Worm (Caenorhabditis elegans) whole organism, L1 larva: ENCODE data around the gene col-69.
A peak's percentile ranks its signal among the peaks of the same experiment; 100 is the strongest.

Experiments
- C04F5.9 ChIP-seq: sonication (generic microtip); optimal IDR thresholded peaks from 2 replicates; lab custom pipeline; 2016; ENCODE audit warnings: missing genetic modification characterization, missing compliant biosample characterization
- C16A3.4 ChIP-seq: fragments of 150-350 bp; optimal IDR thresholded peaks from 2 replicates; lab custom pipeline; 2014; ENCODE audit warnings: missing biosample characterization, missing genetic modification characterization
- C34B4.2 ChIP-seq: sonication (generic microtip); optimal IDR thresholded peaks from 2 replicates; lab custom pipeline; 2017; ENCODE audit warnings: mild to moderate bottlenecking, missing genetic modification characterization, missing compliant biosample characterization
- alr-1 ChIP-seq: fragments of 200-800 bp; sonication (Bioruptor generic); optimal IDR thresholded peaks from 2 replicates; lab custom pipeline; 2018; ENCODE audit warnings: borderline replicate concordance, mild to moderate bottlenecking, missing genetic modification characterization, missing compliant biosample characterization
- ceh-63 ChIP-seq: fragments of 200-800 bp; sonication (Bioruptor generic); optimal IDR thresholded peaks from 2 replicates; lab custom pipeline; 2018; ENCODE audit warnings: mild to moderate bottlenecking, missing genetic modification characterization, missing compliant biosample characterization
- ceh-8 ChIP-seq: fragments of 200-800 bp; sonication (Bioruptor generic); optimal IDR thresholded peaks from 2 replicates; lab custom pipeline; 2018; ENCODE audit warnings: mild to moderate bottlenecking, missing genetic modification characterization, moderate library complexity, missing compliant biosample characterization
- ceh-82 ChIP-seq, 3 experiments: fragments of 150-350 bp in 1 of 3; sonication (generic microtip) in 2 of 3; optimal IDR thresholded peaks; 2 replicates each; lab custom pipeline; 2014 to 2017; ENCODE audit warnings: missing biosample characterization in 3 of 3, missing genetic modification characterization in 3 of 3
- ceh-90 ChIP-seq: sonication (generic microtip); optimal IDR thresholded peaks from 2 replicates; lab custom pipeline; 2016; ENCODE audit warnings: missing genetic modification characterization, missing compliant biosample characterization
- dsc-1 ChIP-seq: sonication (generic microtip); optimal IDR thresholded peaks from 2 replicates; lab custom pipeline; 2016; ENCODE audit warnings: mild to moderate bottlenecking, missing genetic modification characterization, missing compliant biosample characterization
- efl-1 ChIP-seq, 4 experiments: fragments of 150-350 bp; optimal IDR thresholded peaks in 3 of 4; peaks in 1 of 4; 1 replicate in 1 of 4; 2 replicates in 3 of 4; lab custom pipeline; 2014; ENCODE audit warnings: missing biosample characterization in 2 of 4, missing genetic modification characterization in 2 of 4, missing genetic modification reagents in 2 of 4
- efl-3 ChIP-seq: fragments of 200-800 bp; sonication (Bioruptor generic); optimal IDR thresholded peaks from 2 replicates; lab custom pipeline; 2018; ENCODE audit warnings: mild to moderate bottlenecking, missing genetic modification characterization, missing compliant biosample characterization
- egl-13 ChIP-seq: sonication (generic microtip); optimal IDR thresholded peaks from 2 replicates; lab custom pipeline; 2016; ENCODE audit warnings: missing genotype, missing genetic modification reagents, missing genetic modification characterization, missing compliant biosample characterization
- egl-27 ChIP-seq, 2 experiments: fragments of 150-350 bp in 1 of 2; sonication (generic microtip); optimal IDR thresholded peaks; 3 replicates each; lab custom pipeline; 2017 to 2018; ENCODE audit warnings: missing biosample characterization in 2 of 2, missing genetic modification characterization in 2 of 2, missing genetic modification reagents in 2 of 2
- elt-3 ChIP-seq, 6 experiments: fragments of 150-350 bp in 1 of 6; sonication (generic microtip); optimal IDR thresholded peaks; 2 replicates each; lab custom pipeline; 2017 to 2018; ENCODE audit warnings: missing biosample characterization in 6 of 6, missing genetic modification characterization in 6 of 6, inconsistent platforms in 1 of 6
- ets-5 ChIP-seq: fragments of 200-800 bp; sonication (Bioruptor generic); IDR thresholded peaks from 2 replicates; pipeline ENCODE4 v1.3.6; 2022; ENCODE audit warnings: missing genetic modification characterization, missing compliant biosample characterization
- grh-1 ChIP-seq: fragments of 200-800 bp; sonication (Bioruptor generic); IDR thresholded peaks from 2 replicates; pipeline ENCODE4 v1.3.6; 2022; ENCODE audit warnings: missing genetic modification reagents, missing genetic modification characterization, missing compliant biosample characterization
- hlh-17 ChIP-seq: fragments of 200-800 bp; sonication (Bioruptor generic); optimal IDR thresholded peaks from 2 replicates; lab custom pipeline; 2018; ENCODE audit warnings: missing genetic modification characterization, mild to moderate bottlenecking, missing compliant biosample characterization, moderate library complexity, borderline replicate concordance
- hlh-4 ChIP-seq: sonication (generic microtip); optimal IDR thresholded peaks from 2 replicates; lab custom pipeline; 2016; ENCODE audit warnings: mild to moderate bottlenecking, missing genetic modification characterization, missing compliant biosample characterization
- hpl-2 ChIP-seq: fragments of 150-350 bp; optimal IDR thresholded peaks from 2 replicates; lab custom pipeline; 2014; ENCODE audit warnings: missing biosample characterization, missing genetic modification reagents, missing genetic modification characterization
- isw-1 ChIP-seq: fragments of 200-800 bp; sonication (Bioruptor generic); IDR thresholded peaks from 2 replicates; pipeline ENCODE4 v1.3.6; 2022; ENCODE audit warnings: missing genetic modification characterization, missing compliant biosample characterization
- jun-1 ChIP-seq: fragments of 150-350 bp; optimal IDR thresholded peaks from 2 replicates; lab custom pipeline; 2014; ENCODE audit warnings: missing biosample characterization, missing genetic modification reagents, missing genetic modification characterization
- lin-13 ChIP-seq: fragments of 150-350 bp; optimal IDR thresholded peaks from 2 replicates; lab custom pipeline; 2014; ENCODE audit warnings: missing biosample characterization, missing genetic modification reagents, missing genetic modification characterization
- lin-35 ChIP-seq, 2 experiments: fragments of 150-350 bp; optimal IDR thresholded peaks; 2 replicates each; lab custom pipeline; 2014; ENCODE audit warnings: missing biosample characterization in 2 of 2, missing genetic modification characterization in 2 of 2, missing genetic modification reagents in 2 of 2
- lin-39 ChIP-seq: fragments of 150-350 bp; optimal IDR thresholded peaks from 2 replicates; lab custom pipeline; 2014; ENCODE audit warnings: missing biosample characterization, missing genetic modification reagents, missing genetic modification characterization
- lir-3 ChIP-seq: sonication (generic microtip); optimal IDR thresholded peaks from 2 replicates; lab custom pipeline; 2016; ENCODE audit warnings: mild to moderate bottlenecking, missing genetic modification characterization, moderate library complexity, missing compliant biosample characterization; ENCODE audit not compliant: poor library complexity
- lsy-2 ChIP-seq, 2 experiments: fragments of 150-350 bp; optimal IDR thresholded peaks; 2 replicates each; lab custom pipeline; 2014; ENCODE audit warnings: missing biosample characterization in 2 of 2, missing genetic modification characterization in 2 of 2
- mab-9 ChIP-seq: fragments of 200-800 bp; sonication (Bioruptor generic); IDR thresholded peaks from 2 replicates; pipeline ENCODE4 v1.3.6; 2022; ENCODE audit warnings: missing genetic modification reagents, missing genetic modification characterization, missing compliant biosample characterization
- mef-2 ChIP-seq: fragments of 150-350 bp; optimal IDR thresholded peaks from 2 replicates; lab custom pipeline; 2014; ENCODE audit warnings: missing biosample characterization, missing genetic modification characterization
- mep-1 ChIP-seq: fragments of 150-350 bp; optimal IDR thresholded peaks from 2 replicates; lab custom pipeline; 2014; ENCODE audit warnings: missing biosample characterization, missing genetic modification characterization
- nhr-47 ChIP-seq: sonication (generic microtip); optimal IDR thresholded peaks from 2 replicates; lab custom pipeline; 2016; ENCODE audit warnings: mild to moderate bottlenecking, missing genetic modification characterization, moderate library complexity, missing compliant biosample characterization
- nhr-71 ChIP-seq: sonication (generic microtip); optimal IDR thresholded peaks from 2 replicates; lab custom pipeline; 2016; ENCODE audit warnings: mild to moderate bottlenecking, missing genetic modification characterization, moderate library complexity, missing compliant biosample characterization
- nhr-77 ChIP-seq: fragments of 150-350 bp; optimal IDR thresholded peaks from 2 replicates; lab custom pipeline; 2014; ENCODE audit warnings: missing biosample characterization, missing genetic modification characterization
- nhr-84 ChIP-seq: sonication (generic microtip); optimal IDR thresholded peaks from 2 replicates; lab custom pipeline; 2017; ENCODE audit warnings: missing biosample characterization, missing genetic modification characterization
- pax-3 ChIP-seq: fragments of 200-800 bp; sonication (Bioruptor generic); optimal IDR thresholded peaks from 2 replicates; lab custom pipeline; 2018; ENCODE audit warnings: mild to moderate bottlenecking, missing genetic modification characterization, moderate library complexity, missing compliant biosample characterization
- pqm-1 ChIP-seq: sonication (generic microtip); optimal IDR thresholded peaks from 3 replicates; lab custom pipeline; 2017; ENCODE audit warnings: missing biosample characterization, missing genetic modification characterization
- snu-23 ChIP-seq: sonication (generic microtip); optimal IDR thresholded peaks from 2 replicates; lab custom pipeline; 2016; ENCODE audit warnings: missing genetic modification characterization, missing compliant biosample characterization
- sox-4 ChIP-seq: sonication (generic microtip); optimal IDR thresholded peaks from 2 replicates; lab custom pipeline; 2016; ENCODE audit warnings: missing genetic modification characterization, missing compliant biosample characterization
- swsn-7 ChIP-seq: sonication (generic microtip); optimal IDR thresholded peaks from 2 replicates; lab custom pipeline; 2016; ENCODE audit warnings: missing genetic modification characterization, missing compliant biosample characterization
- tlp-1 ChIP-seq: fragments of 150-350 bp; optimal IDR thresholded peaks from 2 replicates; lab custom pipeline; 2014; ENCODE audit warnings: missing biosample characterization, missing genetic modification characterization
- unc-86 ChIP-seq: sonication (generic microtip); optimal IDR thresholded peaks from 2 replicates; lab custom pipeline; 2016; ENCODE audit warnings: missing genetic modification characterization, missing compliant biosample characterization
- vab-15 ChIP-seq: sonication (generic microtip); optimal IDR thresholded peaks from 2 replicates; lab custom pipeline; 2017; ENCODE audit warnings: missing genotype, mild to moderate bottlenecking, missing genetic modification characterization, missing compliant biosample characterization
- xbp-1 ChIP-seq: sonication (generic microtip); optimal IDR thresholded peaks from 2 replicates; lab custom pipeline; 2016; ENCODE audit warnings: missing genetic modification characterization, missing compliant biosample characterization
- zag-1 ChIP-seq: fragments of 150-350 bp; optimal IDR thresholded peaks from 2 replicates; lab custom pipeline; 2014; ENCODE audit warnings: missing biosample characterization, missing genetic modification characterization
- ztf-11 ChIP-seq, 2 experiments: sonication (generic microtip); optimal IDR thresholded peaks; 2 replicates each; lab custom pipeline; 2016 to 2017; ENCODE audit warnings: missing genetic modification characterization in 2 of 2, missing biosample characterization in 1 of 2, missing compliant biosample characterization in 1 of 2

The col-69 gene

ce11 chrII:285627-286550, 19.7 kb downstream of the col-69 start, which contains the start of gene B0432.10 (continued):
- TF ChIP-seq C04F5.9: peak; percentile 65
- peak; percentile 88 for TF ChIP-seq dsc-1 (tag; lab: Kevin White, UChicago)
- TF ChIP-seq lir-3 (tag; lab: Kevin White, UChicago): no peak
- no peak for TF ChIP-seq pqm-1 (tag; lab: Kevin White, UChicago)
- TF ChIP-seq ceh-8 (GFP tag; lab: Kevin White, UChicago): peak; percentile 61
- TF ChIP-seq egl-27 (tag; optimal IDR thresholded peaks at IDR 0.05; lab: Kevin White, UChicago): no peak
- peak; percentile 88 for TF ChIP-seq lin-39 (tag; lab: Kevin White, UChicago)
- TF ChIP-seq swsn-7 (tag; lab: Kevin White, UChicago): peak; percentile 89
- TF ChIP-seq grh-1 (GFP tag; lab: Robert Waterston, UW): peak; percentile 77
- no peak for TF ChIP-seq ets-5 (GFP tag; lab: Robert Waterston, UW)
- TF ChIP-seq zag-1 (tag; lab: Kevin White, UChicago): no peak
- TF ChIP-seq efl-3 (GFP tag; lab: Kevin White, UChicago): no peak
- peak in 2 of 6 experiments; percentile 68 to 92 for TF ChIP-seq elt-3 (tag; optimal IDR thresholded peaks at IDR 0.05; lab: Kevin White, UChicago)
- TF ChIP-seq tlp-1 (tag; lab: Kevin White, UChicago): no peak
- TF ChIP-seq egl-13: peak; percentile 81
- TF ChIP-seq nhr-71 (tag; lab: Kevin White, UChicago): peak; percentile 91
- peak; percentile 92 for TF ChIP-seq lsy-2 (tag; optimal IDR thresholded peaks at IDR 0.05; lab: Kevin White, UChicago)
- peak; percentile 76 to 97 for TF ChIP-seq efl-1 (optimal IDR thresholded peaks at IDR 0.05; lab: Kevin White, UChicago)
- TF ChIP-seq efl-1 (GFP tag; optimal IDR thresholded peaks at IDR 0.05 in 1 of 2; lab: Kevin White, UChicago): peak; percentile 97 to 100
- TF ChIP-seq vab-15 (tag; lab: Kevin White, UChicago): no peak
- TF ChIP-seq lin-35 (GFP tag; optimal IDR thresholded peaks at IDR 0.05; lab: Kevin White, UChicago): peak; percentile 95 to 97
- TF ChIP-seq lin-13: peak; percentile 85
- peak; percentile 92 to 93 (median 93) for TF ChIP-seq ceh-82 (tag; optimal IDR thresholded peaks at IDR 0.05; lab: Kevin White, UChicago)
- TF ChIP-seq C16A3.4 (tag; lab: Kevin White, UChicago): peak; percentile 85
- TF ChIP-seq ceh-90: peak; percentile 43
- TF ChIP-seq mep-1: peak; percentile 99
- peak; percentile 82 for TF ChIP-seq mab-9 (GFP tag; lab: Robert Waterston, UW)
- TF ChIP-seq pax-3 (tag; lab: Kevin White, UChicago): peak; percentile 63
- no peak for TF ChIP-seq hlh-17 (GFP tag; lab: Kevin White, UChicago)
- TF ChIP-seq hpl-2: no peak
- no peak for TF ChIP-seq hlh-4 (tag; lab: Kevin White, UChicago)
- no peak for TF ChIP-seq C34B4.2
- peak; percentile 82 for TF ChIP-seq isw-1 (GFP tag; lab: Robert Waterston, UW)
- TF ChIP-seq ceh-63 (GFP tag; lab: Kevin White, UChicago): no peak
- peak; percentile 82 for TF ChIP-seq jun-1 (tag; lab: Kevin White, UChicago)
- TF ChIP-seq sox-4 (tag; lab: Kevin White, UChicago): peak; percentile 62
- TF ChIP-seq unc-86: peak; percentile 78
- peak; percentile 88 for TF ChIP-seq xbp-1
- TF ChIP-seq ztf-11 (tag; optimal IDR thresholded peaks at IDR 0.05; lab: Kevin White, UChicago): peak in 1 of 2 experiments; percentile 54
- peak; percentile 93 for TF ChIP-seq snu-23
- TF ChIP-seq nhr-77 (tag; lab: Kevin White, UChicago): peak; percentile 38
- no peak for TF ChIP-seq alr-1 (tag; lab: Kevin White, UChicago)
- TF ChIP-seq mef-2: no peak
- no peak for TF ChIP-seq nhr-84 (tag; lab: Kevin White, UChicago)
- TF ChIP-seq nhr-47: peak; percentile 92
